Worm (Caenorhabditis elegans) whole organism, L4 larva: Measurements from ENCODE around the gene C45H4.14.

ENCODE experiments used
- F37D6.2 ChIP-seq: sonication (generic microtip); optimal IDR thresholded peaks from 2 replicates; lab custom pipeline; 2016; ENCODE audit warnings: mild to moderate bottlenecking, missing genetic modification characterization, missing compliant biosample characterization
- aly-2 ChIP-seq: sonication (generic microtip); optimal IDR thresholded peaks from 2 replicates; lab custom pipeline; 2018; ENCODE audit warnings: missing biosample characterization, missing genetic modification characterization
- arid-1 ChIP-seq: fragments of 200-800 bp; sonication (Bioruptor generic); conservative IDR thresholded peaks from 2 replicates; pipeline ENCODE4 v1.3.6; 2022; ENCODE audit warnings: missing genetic modification reagents, missing genetic modification characterization, missing compliant biosample characterization
- ceh-28 ChIP-seq: fragments of 150-350 bp; optimal IDR thresholded peaks from 2 replicates; lab custom pipeline; 2014; ENCODE audit warnings: missing biosample characterization, missing genetic modification reagents, missing genetic modification characterization
- ceh-44 ChIP-seq: fragments of 200-800 bp; sonication (Bioruptor generic); IDR thresholded peaks from 2 replicates; pipeline ENCODE4 v1.3.6; 2022; ENCODE audit warnings: missing genetic modification reagents, missing genetic modification characterization, missing compliant biosample characterization
- mes-2 ChIP-seq: sonication (generic microtip); optimal IDR thresholded peaks from 2 replicates; lab custom pipeline; 2016; ENCODE audit warnings: missing genotype, mild to moderate bottlenecking, missing genetic modification characterization, missing compliant biosample characterization; ENCODE audit not compliant: poor library complexity, severe bottlenecking
- nhr-6 ChIP-seq: fragments of 150-350 bp; optimal IDR thresholded peaks from 2 replicates; lab custom pipeline; 2014; ENCODE audit warnings: missing biosample characterization, missing genetic modification characterization
- rbr-2 ChIP-seq: sonication (generic microtip); optimal IDR thresholded peaks from 2 replicates; lab custom pipeline; 2016; ENCODE audit warnings: missing genotype, missing genetic modification characterization, missing compliant biosample characterization
- vab-7 ChIP-seq: fragments of 200-800 bp; sonication (Bioruptor generic); IDR thresholded peaks from 2 replicates; pipeline ENCODE4 v1.3.6; 2022; ENCODE audit warnings: missing genetic modification reagents, missing genetic modification characterization, missing compliant biosample characterization
- zip-2 ChIP-seq: fragments of 150-350 bp; optimal IDR thresholded peaks from 2 replicates; lab custom pipeline; 2014; ENCODE audit warnings: missing biosample characterization, missing genetic modification characterization

DNA sequence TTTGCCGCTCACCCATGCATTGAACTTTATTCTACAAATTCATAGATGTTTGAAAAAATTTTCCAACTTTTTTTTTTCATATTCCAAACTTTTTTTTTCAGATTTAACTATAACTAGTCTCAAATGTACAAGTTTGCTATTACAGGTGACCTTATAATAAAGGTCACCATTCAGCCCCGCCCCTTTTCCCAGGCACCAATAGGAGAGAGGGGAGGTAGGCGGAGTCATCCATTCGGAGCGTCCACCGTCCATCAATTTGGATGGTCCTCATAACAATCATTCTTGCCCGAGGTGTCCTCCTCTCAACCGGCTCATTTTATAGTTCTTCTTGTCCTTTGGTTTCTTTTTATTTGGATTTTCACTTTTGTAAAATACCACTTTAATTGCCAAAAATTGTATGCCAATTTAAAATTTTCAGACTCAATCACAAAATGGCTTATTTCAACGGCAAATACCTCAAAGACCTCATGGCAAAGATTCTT lies 28.7 kb upstream of the C45H4.14 start, which contains the start of gene Y5H2B.3:
- TF ChIP-seq F37D6.2 (tag; lab: Kevin White, UChicago) (no peak), arid-1 (no peak), zip-2 (tag; lab: Kevin White, UChicago) (no peak), ceh-44 (GFP tag; lab: Robert Waterston, UW) (no peak), nhr-6 (tag; lab: Kevin White, UChicago) (no peak), rbr-2 (tag; lab: Kevin White, UChicago) (no peak), mes-2 (tag; lab: Kevin White, UChicago) (no peak), vab-7 (no peak), aly-2 (tag; lab: Kevin White, UChicago) (no peak), ceh-28 (tag; lab: Kevin White, UChicago) (no peak)
